Worm (Caenorhabditis elegans): ENCODE data around the gene Y4C6A.4.
"Not testable (repeated sequence)": the region's sequence is repeated elsewhere in the genome, so short reads cannot be mapped to it uniquely, and the experiment has no call there.

The Y4C6A.4 gene

DNA sequence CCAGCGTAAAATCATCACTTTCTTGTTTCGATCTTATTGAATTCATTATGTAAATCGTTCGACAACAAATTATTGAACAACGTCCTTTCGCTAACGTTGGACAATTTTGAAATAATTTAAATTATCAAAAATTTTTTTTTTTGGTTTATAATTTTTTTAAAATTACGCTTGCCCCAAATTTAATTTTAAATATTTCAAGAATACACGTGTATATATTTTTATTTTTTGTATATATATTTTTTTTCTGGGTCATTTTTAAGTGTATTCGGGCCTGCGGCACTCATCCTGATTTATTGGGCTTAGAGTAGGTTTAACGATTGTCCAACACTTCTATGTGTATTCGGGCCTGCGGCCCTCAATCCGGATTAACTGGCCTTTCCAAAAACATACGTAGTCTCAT is 11.6 kb downstream of the Y4C6A.4 start, which contains the start of gene Y52D5A.2:
Y52D5A.2 (minus strand) TSS at position 101 of the 400 bp plus-strand sequence.
- not testable (repeated sequence) for TF ChIP-seq ref-1 (GFP tag; conservative IDR thresholded peaks at IDR 0.05); tab-1 (GFP tag; IDR thresholded peaks at IDR 0.05); med-1 (GFP tag; optimal IDR thresholded peaks at IDR 0.05; ENCODE audit: insufficient read depth)

DNA sequence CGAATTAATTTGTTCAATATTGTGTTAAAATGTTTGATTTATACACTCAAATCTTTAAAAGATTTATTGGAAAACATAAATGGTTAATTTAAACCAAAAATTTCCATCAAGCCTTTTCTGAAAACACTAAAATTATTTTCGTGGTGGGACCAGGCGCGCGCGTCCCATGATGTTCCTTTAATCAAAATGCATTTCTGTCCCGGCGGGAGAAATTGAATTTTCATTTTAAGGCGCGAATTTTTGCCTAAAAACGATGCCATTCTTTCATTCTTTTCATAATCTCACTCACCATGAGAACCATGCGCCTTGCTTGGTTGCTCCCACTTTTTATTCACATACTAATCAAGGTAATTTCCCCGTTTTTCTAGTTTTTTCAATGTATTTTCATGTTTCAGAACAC is 17.0 kb downstream of the Y4C6A.4 start, which contains the start of gene rme-2:
rme-2 (plus strand) TSS at position 288 of the 400 bp plus-strand sequence.
- TF ChIP-seq tab-1 (GFP tag; IDR thresholded peaks at IDR 0.05) = no peak
- TF ChIP-seq flt-1 (GFP tag; IDR thresholded peaks at IDR 0.05) = no peak
- TF ChIP-seq ref-1 (GFP tag; conservative IDR thresholded peaks at IDR 0.05) = no peak
- TF ChIP-seq T22C8.4 (GFP tag; IDR thresholded peaks at IDR 0.05) = no peak
- TF ChIP-seq cog-1 (tag; optimal IDR thresholded peaks at IDR 0.05) = no peak
- no peak for TF ChIP-seq klf-2 (GFP tag; conservative IDR thresholded peaks at IDR 0.05)

DNA sequence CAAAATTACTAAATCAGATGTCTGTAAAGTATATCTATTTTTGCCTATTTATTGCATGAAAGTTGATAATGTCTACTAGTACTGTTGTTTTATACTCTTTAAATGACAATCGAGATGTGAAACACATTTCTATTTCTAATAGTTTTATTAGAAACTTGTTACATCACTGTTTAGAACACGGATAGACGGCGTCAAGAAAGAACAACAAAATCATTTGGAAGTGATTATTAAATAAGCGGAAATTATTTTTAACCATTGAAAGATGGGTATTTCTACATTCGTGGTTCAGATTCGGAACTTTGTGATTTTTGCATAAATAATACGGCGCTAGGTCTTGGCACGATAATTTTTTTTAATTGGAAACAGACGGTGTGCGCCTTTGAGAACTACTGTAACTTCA is 20.3 kb downstream of the Y4C6A.4 start:
- TF ChIP-seq ref-1 (GFP tag; conservative IDR thresholded peaks at IDR 0.05) (no peak), med-1 (GFP tag; optimal IDR thresholded peaks at IDR 0.05; ENCODE audit: insufficient read depth) (no peak), flt-1 (GFP tag; IDR thresholded peaks at IDR 0.05) (no peak), ztf-23 (GFP tag; IDR thresholded peaks at IDR 0.05) (no peak), T22C8.4 (GFP tag; IDR thresholded peaks at IDR 0.05) (no peak), cog-1 (tag; optimal IDR thresholded peaks at IDR 0.05) (no peak), tab-1 (GFP tag; IDR thresholded peaks at IDR 0.05) (no peak), klf-2 (GFP tag; conservative IDR thresholded peaks at IDR 0.05) (no peak), ztf-29 (GFP tag; IDR thresholded peaks at IDR 0.05) (no peak)

DNA sequence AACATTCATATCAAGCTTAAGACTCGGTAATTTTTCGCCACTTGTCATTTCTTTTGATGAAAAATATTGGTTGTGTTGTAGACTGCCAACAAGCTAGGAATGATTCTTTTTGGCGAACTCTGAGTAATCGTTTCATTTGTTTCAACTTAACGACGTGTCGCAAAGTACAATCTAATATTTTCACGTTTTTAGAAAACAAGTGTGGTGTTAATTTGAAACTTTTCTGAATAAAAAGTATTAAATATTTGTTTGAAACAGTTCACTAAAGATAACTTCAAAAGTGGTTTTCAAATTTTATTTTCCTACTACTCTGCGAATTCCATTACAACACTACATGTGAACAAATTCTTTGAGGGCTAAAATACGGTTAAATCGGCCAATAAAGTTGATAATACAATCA is 23.7 kb downstream of the Y4C6A.4 start, which contains the start of gene T11F8.4:
T11F8.4 (minus strand) TSS at position 101 of the 400 bp plus-strand sequence.
- TF ChIP-seq tab-1 (GFP tag; IDR thresholded peaks at IDR 0.05) = no peak
- no peak for TF ChIP-seq klf-2 (GFP tag; conservative IDR thresholded peaks at IDR 0.05)
- no peak for TF ChIP-seq med-1 (GFP tag; optimal IDR thresholded peaks at IDR 0.05; ENCODE audit: insufficient read depth)
- TF ChIP-seq ref-1 (GFP tag; conservative IDR thresholded peaks at IDR 0.05) = no peak
- TF ChIP-seq T22C8.4 (GFP tag; IDR thresholded peaks at IDR 0.05) = no peak
- no peak for TF ChIP-seq ztf-23 (GFP tag; IDR thresholded peaks at IDR 0.05)
- no peak for TF ChIP-seq cog-1 (tag; optimal IDR thresholded peaks at IDR 0.05)
- TF ChIP-seq ztf-29 (GFP tag; IDR thresholded peaks at IDR 0.05) = no peak

DNA sequence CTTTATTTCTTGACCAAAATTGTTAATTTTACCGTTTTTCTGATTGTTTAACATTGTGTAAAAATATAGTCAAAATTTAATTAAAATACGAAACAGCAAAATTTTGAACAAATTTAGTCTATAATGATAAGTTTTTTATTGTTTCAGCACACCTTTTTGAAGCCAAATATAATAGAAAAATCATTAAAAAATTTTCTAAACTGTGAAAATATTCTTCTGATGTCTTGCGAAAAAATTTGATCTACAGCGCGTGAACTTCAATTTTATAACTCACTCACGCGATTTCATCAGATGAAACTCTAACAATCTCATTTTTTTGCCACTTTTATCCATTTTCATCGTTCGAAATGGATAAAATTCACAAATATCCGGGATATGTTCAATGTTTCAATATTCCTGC is 26.5 kb downstream of the Y4C6A.4 start, which contains the start of gene T11F8.1:
T11F8.1 (plus strand) TSS at position 301 of the 400 bp plus-strand sequence.
- TF ChIP-seq T22C8.4 (GFP tag; IDR thresholded peaks at IDR 0.05) = no peak
- no peak for TF ChIP-seq ref-1 (GFP tag; conservative IDR thresholded peaks at IDR 0.05)
- no peak for TF ChIP-seq cog-1 (tag; optimal IDR thresholded peaks at IDR 0.05)
- TF ChIP-seq tab-1 (GFP tag; IDR thresholded peaks at IDR 0.05) = no peak

DNA sequence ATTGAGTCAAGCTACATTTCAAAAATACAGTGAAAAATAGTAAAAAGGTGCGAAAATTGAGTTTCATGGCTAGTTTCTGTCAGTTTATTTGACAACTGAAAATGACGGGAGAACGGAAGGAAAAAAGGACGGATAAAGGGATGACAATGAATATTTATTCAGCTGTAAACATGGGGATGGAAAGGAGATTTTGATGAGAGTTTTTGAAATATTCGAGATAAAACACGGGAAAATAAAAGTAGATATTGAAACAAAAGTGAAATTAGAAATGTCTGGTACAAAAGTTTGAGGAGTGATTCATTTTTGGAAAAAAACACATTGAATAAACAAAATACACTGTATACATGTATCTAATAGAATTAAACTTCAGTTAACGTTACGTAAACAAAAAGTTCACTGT is 29.5 kb downstream of the Y4C6A.4 start, which contains the start of gene T11F8.12:
T11F8.12 (minus strand) TSS at position 101 of the 400 bp plus-strand sequence.
- TF ChIP-seq ztf-29 (GFP tag; IDR thresholded peaks at IDR 0.05) (no peak), ref-1 (GFP tag; conservative IDR thresholded peaks at IDR 0.05) (no peak), tab-1 (GFP tag; IDR thresholded peaks at IDR 0.05) (no peak), flt-1 (GFP tag; IDR thresholded peaks at IDR 0.05) (no peak), klf-2 (GFP tag; conservative IDR thresholded peaks at IDR 0.05) (no peak), cog-1 (tag; optimal IDR thresholded peaks at IDR 0.05) (no peak)

DNA sequence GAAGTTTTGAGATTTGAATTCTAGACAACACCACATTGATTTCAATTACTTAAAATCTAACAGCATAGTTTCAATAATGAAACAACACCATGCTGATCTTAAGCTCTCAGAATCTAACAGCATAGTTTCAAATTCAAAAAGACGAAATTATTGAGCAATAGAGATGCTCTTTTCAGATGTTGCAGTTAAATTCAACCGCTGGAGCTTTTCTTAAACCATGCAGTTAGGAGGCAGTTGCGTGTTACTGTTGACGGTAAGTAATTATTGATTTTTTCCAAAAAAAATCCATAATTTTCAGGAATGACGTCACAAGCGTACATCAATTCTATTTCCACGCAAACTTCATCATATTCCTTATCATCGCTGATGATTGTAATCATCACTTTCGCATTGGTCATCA is 30.0 kb downstream of the Y4C6A.4 start, which contains the start of gene T11F8.5:
T11F8.5 (plus strand) TSS at position 301 of the 400 bp plus-strand sequence.
- TF ChIP-seq ref-1 (GFP tag; conservative IDR thresholded peaks at IDR 0.05) = no peak
- TF ChIP-seq ztf-29 (GFP tag; IDR thresholded peaks at IDR 0.05) = no peak
- TF ChIP-seq T22C8.4 (GFP tag; IDR thresholded peaks at IDR 0.05) = no peak
- no peak for TF ChIP-seq tab-1 (GFP tag; IDR thresholded peaks at IDR 0.05)
- TF ChIP-seq med-1 (GFP tag; optimal IDR thresholded peaks at IDR 0.05; ENCODE audit: insufficient read depth) = no peak
- TF ChIP-seq cog-1 (tag; optimal IDR thresholded peaks at IDR 0.05) = no peak
- no peak for TF ChIP-seq flt-1 (GFP tag; IDR thresholded peaks at IDR 0.05)
- no peak for TF ChIP-seq ztf-23 (GFP tag; IDR thresholded peaks at IDR 0.05)
- no peak for TF ChIP-seq klf-2 (GFP tag; conservative IDR thresholded peaks at IDR 0.05)

DNA sequence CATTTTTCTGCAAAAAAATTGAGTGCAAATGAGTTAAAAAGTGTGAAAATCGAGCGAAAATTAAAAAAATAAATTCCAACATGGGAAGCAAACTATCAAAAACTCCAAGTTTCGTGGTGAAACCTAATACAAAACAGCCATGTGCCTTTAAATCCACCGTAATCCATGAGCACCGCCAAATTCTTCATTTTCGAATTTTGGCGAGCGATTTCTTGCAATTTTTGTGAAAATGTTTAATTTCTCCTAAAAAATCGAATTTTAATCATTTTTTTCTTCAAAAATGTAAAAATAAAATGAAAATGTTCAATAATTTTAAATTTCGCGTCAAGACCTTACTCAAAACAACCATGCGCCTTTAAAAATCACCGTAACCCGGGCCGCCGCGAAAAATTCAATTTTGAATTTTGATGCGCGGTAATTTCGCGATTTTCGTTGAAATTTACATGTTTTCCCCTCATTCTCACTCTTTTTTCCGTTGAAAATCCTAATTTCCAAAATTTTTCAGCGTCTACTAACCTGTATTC is 33.5 kb downstream of the Y4C6A.4 start, which contains the start of the genes snpc-3.1 and puf-7:
snpc-3.1 (minus strand) TSS at position 51 of the 524 bp plus-strand sequence.
puf-7 (plus strand) TSS at position 506 of the 524 bp plus-strand sequence.
- TF ChIP-seq ref-1 (GFP tag; conservative IDR thresholded peaks at IDR 0.05); T22C8.4 (GFP tag; IDR thresholded peaks at IDR 0.05); cog-1 (tag; optimal IDR thresholded peaks at IDR 0.05): not testable (repeated sequence)

DNA sequence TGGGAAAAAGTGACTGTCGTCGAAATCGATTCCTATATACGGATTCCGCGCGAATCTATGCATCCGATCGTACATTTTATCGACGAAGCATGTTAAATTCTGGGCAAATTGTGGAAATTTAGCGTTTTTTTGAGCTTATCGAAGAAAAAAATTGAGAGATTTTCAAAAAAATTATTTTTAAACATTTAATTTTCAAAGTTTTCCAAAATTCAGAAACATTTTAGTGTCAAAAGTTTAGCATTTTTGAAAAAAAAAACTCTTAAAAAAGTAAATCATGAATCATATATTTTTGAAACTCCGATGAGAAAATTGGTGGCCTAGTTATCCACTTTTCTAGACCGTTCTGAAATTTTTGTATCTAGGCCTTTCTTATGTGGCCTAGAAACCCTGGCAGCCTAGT is 38.3 kb downstream of the Y4C6A.4 start, which contains the start of gene B0273.115:
B0273.115 (minus strand) TSS at position 101 of the 400 bp plus-strand sequence.
- not testable (repeated sequence) for TF ChIP-seq T22C8.4 (GFP tag; IDR thresholded peaks at IDR 0.05); cog-1 (tag; optimal IDR thresholded peaks at IDR 0.05); klf-2 (GFP tag; conservative IDR thresholded peaks at IDR 0.05)

DNA sequence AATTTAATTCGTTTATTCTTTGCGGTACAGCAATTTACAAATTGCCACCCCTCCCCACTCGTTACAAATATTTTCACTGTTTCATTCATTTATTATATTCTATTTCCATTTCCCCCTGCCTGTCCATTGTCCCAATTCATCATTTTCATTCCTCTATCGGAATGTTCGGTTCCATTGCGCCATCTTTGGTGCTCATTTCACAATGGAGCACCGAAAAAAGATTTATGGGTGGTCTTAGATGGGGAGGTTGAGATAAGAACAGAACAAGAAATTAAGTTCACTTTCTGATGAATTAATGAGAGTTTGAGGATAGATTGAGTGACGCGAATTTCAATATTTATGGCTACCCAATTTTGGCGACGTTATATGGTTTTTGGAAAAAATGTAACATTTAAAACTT is 39.4 kb downstream of the Y4C6A.4 start:
- no peak for TF ChIP-seq med-1 (GFP tag; optimal IDR thresholded peaks at IDR 0.05; ENCODE audit: insufficient read depth)
- no peak for TF ChIP-seq ref-1 (GFP tag; conservative IDR thresholded peaks at IDR 0.05)
- TF ChIP-seq cog-1 (tag; optimal IDR thresholded peaks at IDR 0.05) = no peak
- no peak for TF ChIP-seq flt-1 (GFP tag; IDR thresholded peaks at IDR 0.05)
- no peak for TF ChIP-seq tab-1 (GFP tag; IDR thresholded peaks at IDR 0.05)
- TF ChIP-seq klf-2 (GFP tag; conservative IDR thresholded peaks at IDR 0.05) = no peak
- TF ChIP-seq ztf-29 (GFP tag; IDR thresholded peaks at IDR 0.05) = no peak
- no peak for TF ChIP-seq T22C8.4 (GFP tag; IDR thresholded peaks at IDR 0.05)

Measured in whole organism, midembryonic.